Worm (Caenorhabditis elegans) whole organism, young adult: Measurements from ENCODE around the gene fipr-18.

Source experiments
- K12H6.12 ChIP-seq: fragments of 200-800 bp; sonication (Bioruptor generic); optimal IDR thresholded peaks from 2 replicates; lab custom pipeline; 2018; ENCODE audit warnings: mild to moderate bottlenecking, missing genetic modification characterization, missing compliant biosample characterization
- Y53G8AR.9 ChIP-seq: fragments of 200-800 bp; sonication (Bioruptor generic); conservative IDR thresholded peaks from 2 replicates; pipeline ENCODE4 v1.3.6; 2022; ENCODE audit warnings: missing genetic modification reagents, missing genetic modification characterization, missing compliant biosample characterization
- hsf-1 ChIP-seq: fragments of 200-800 bp; sonication (Bioruptor generic); IDR thresholded peaks from 2 replicates; pipeline ENCODE4 v1.3.6; 2022; ENCODE audit warnings: missing genetic modification reagents, missing genetic modification characterization, missing compliant biosample characterization
- pha-4 ChIP-seq: fragments of 150-350 bp; sonication (generic microtip); optimal IDR thresholded peaks from 2 replicates; lab custom pipeline; 2014; ENCODE audit warnings: missing biosample characterization, missing genetic modification reagents, missing genetic modification characterization

DNA sequence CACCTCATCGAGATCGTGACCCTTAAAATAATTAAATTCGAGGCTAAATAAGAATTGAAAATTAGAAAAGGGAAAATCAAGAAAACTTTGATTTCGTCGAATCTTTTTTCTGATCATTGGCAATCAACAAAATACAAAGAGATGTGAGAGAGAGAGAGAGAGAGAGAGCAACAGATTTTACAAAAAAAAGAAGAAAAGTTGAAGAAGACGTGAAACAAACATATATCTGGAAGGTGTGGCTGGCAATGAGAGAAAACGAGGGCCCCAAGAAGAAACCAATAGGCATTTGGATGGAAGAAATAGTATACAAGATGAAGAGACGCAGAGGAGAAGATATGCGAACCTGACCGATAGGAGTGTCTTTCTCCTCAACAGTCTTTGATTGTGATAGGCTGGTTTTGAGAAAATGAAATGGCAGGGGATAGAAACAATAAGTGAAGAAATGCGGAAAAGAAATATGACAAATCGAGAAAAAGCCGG, 30.0 kb downstream of the fipr-18 start, which contains the start of gene mup-4:
- no peak for TF ChIP-seq K12H6.12 (tag; lab: Kevin White, UChicago)
- no peak for TF ChIP-seq hsf-1 (GFP tag; lab: Robert Waterston, UW)
- no peak for TF ChIP-seq pha-4 (tag; lab: Kevin White, UChicago)
- TF ChIP-seq Y53G8AR.9 (GFP tag; lab: Robert Waterston, UW), result no peak
